Worm (Caenorhabditis elegans) whole organism, young adult: ENCODE measurements around the gene bgnt-1.2.
A peak's percentile ranks its signal among the peaks of the same experiment; 100 is the strongest.

Source experiments
- C06A6.2 ChIP-seq: fragments of 200-800 bp; sonication (Bioruptor generic); conservative IDR thresholded peaks from 2 replicates; pipeline ENCODE4 v1.3.6; 2022; ENCODE audit warnings: missing genetic modification characterization, missing compliant biosample characterization
- K11D2.4 ChIP-seq: fragments of 200-800 bp; sonication (Bioruptor generic); IDR thresholded peaks from 2 replicates; pipeline ENCODE4 v1.3.6; 2022; ENCODE audit warnings: missing genetic modification reagents, missing genetic modification characterization, missing compliant biosample characterization
- Y53G8AR.9 ChIP-seq: fragments of 200-800 bp; sonication (Bioruptor generic); conservative IDR thresholded peaks from 2 replicates; pipeline ENCODE4 v1.3.6; 2022; ENCODE audit warnings: missing genetic modification reagents, missing genetic modification characterization, missing compliant biosample characterization
- aptf-2 ChIP-seq: fragments of 200-800 bp; sonication (Bioruptor generic); conservative IDR thresholded peaks from 2 replicates; pipeline ENCODE4 v1.3.6; 2022; ENCODE audit warnings: missing genetic modification reagents, missing genetic modification characterization, missing compliant biosample characterization
- ccch-3 ChIP-seq: fragments of 200-800 bp; sonication (Bioruptor generic); optimal IDR thresholded peaks from 2 replicates; lab custom pipeline; 2018; ENCODE audit warnings: mild to moderate bottlenecking, missing genetic modification characterization, missing compliant biosample characterization
- ceh-40 ChIP-seq: fragments of 200-800 bp; sonication (Bioruptor generic); IDR thresholded peaks from 2 replicates; pipeline ENCODE4 v1.3.6; 2022; ENCODE audit warnings: missing genetic modification characterization, missing compliant biosample characterization
- chd-7 ChIP-seq: sonication (generic microtip); optimal IDR thresholded peaks from 2 replicates; lab custom pipeline; 2016; ENCODE audit warnings: mild to moderate bottlenecking, missing genetic modification characterization, moderate library complexity, missing compliant biosample characterization
- dox-1 ChIP-seq: fragments of 200-800 bp; sonication (Bioruptor generic); IDR thresholded peaks from 2 replicates; pipeline ENCODE4 v1.3.6; 2022; ENCODE audit warnings: missing genetic modification reagents, missing genetic modification characterization, missing compliant biosample characterization
- ets-4 ChIP-seq: fragments of 200-800 bp; sonication (Bioruptor generic); optimal IDR thresholded peaks from 2 replicates; lab custom pipeline; 2018; ENCODE audit warnings: mild to moderate bottlenecking, missing genetic modification characterization, missing compliant biosample characterization
- madf-8 ChIP-seq: fragments of 200-800 bp; sonication (Bioruptor generic); conservative IDR thresholded peaks from 2 replicates; pipeline ENCODE4 v1.3.6; 2022; ENCODE audit warnings: missing genetic modification reagents, missing genetic modification characterization, missing compliant biosample characterization
- mxl-1 ChIP-seq: sonication (generic microtip); optimal IDR thresholded peaks from 2 replicates; lab custom pipeline; 2016; ENCODE audit warnings: missing genetic modification characterization, missing compliant biosample characterization
- pha-4 ChIP-seq: fragments of 150-350 bp; sonication (generic microtip); optimal IDR thresholded peaks from 2 replicates; lab custom pipeline; 2014; ENCODE audit warnings: missing biosample characterization, missing genetic modification reagents, missing genetic modification characterization
- unc-62 ChIP-seq: fragments of 150-350 bp; optimal IDR thresholded peaks from 2 replicates; lab custom pipeline; 2014; ENCODE audit warnings: missing biosample characterization, missing genetic modification reagents, missing genetic modification characterization

- TF ChIP-seq unc-62 (GFP tag; lab: Kevin White, UChicago) (no peak), pha-4 (tag; lab: Kevin White, UChicago) (no peak), ceh-40 (peak; percentile 80), madf-8 (GFP tag; lab: Robert Waterston, UW) (no peak), Y53G8AR.9 (GFP tag; lab: Robert Waterston, UW) (no peak), aptf-2 (GFP tag; lab: Robert Waterston, UW) (no peak), chd-7 (tag; lab: Kevin White, UChicago) (peak; percentile 36), C06A6.2 (GFP tag; lab: Robert Waterston, UW) (0 out of 2 replicates have a peak, but pooled peaks have one; percentile 34), ets-4 (no peak), ccch-3 (GFP tag; lab: Kevin White, UChicago) (no peak), K11D2.4 (GFP tag; lab: Robert Waterston, UW) (0 out of 2 replicates have a peak, but pooled peaks have one; percentile 61), mxl-1 (tag; lab: Kevin White, UChicago) (no peak), dox-1 (GFP tag; lab: Robert Waterston, UW) (peak; percentile 67; the same call in 1 of the 2 replicates)
Observed at ce11 chrV:2067985-2068499, 50.4 kb downstream of the bgnt-1.2 start, which contains the start of gene lbp-9.
